Fruit fly (Drosophila melanogaster) whole organism, embryonic: ENCODE measurements around the gene CG15282.

ENCODE experiments used
- BEAF-32 ChIP-seq: fragments of 200-800 bp; sonication (Bioruptor generic); optimal IDR thresholded peaks from 3 replicates; lab custom pipeline; 2017; ENCODE audit warnings: missing biosample characterization, missing genetic modification characterization, mild to moderate bottlenecking, moderate library complexity, missing genetic modification reagents
- CG10267 ChIP-seq: fragments of 200-800 bp; sonication (Bioruptor generic); optimal IDR thresholded peaks from 2 replicates; lab custom pipeline; 2018; ENCODE audit warnings: missing biosample characterization, mild to moderate bottlenecking, missing genetic modification characterization, moderate library complexity
- CG10979 ChIP-seq: fragments of 200-800 bp; sonication (Bioruptor generic); optimal IDR thresholded peaks from 2 replicates; lab custom pipeline; 2018; ENCODE audit warnings: missing biosample characterization, mild to moderate bottlenecking, missing genetic modification characterization, moderate library complexity
- CG11504 ChIP-seq: fragments of 200-800 bp; sonication (Bioruptor generic); optimal IDR thresholded peaks from 3 replicates; lab custom pipeline; 2019; ENCODE audit warnings: missing biosample characterization, mild to moderate bottlenecking, missing genetic modification characterization, moderate library complexity
- CG11560 ChIP-seq: fragments of 200-800 bp; sonication (Bioruptor generic); IDR thresholded peaks from 3 replicates; pipeline ENCODE4 v1.3.6; 2022; ENCODE audit warnings: missing biosample characterization, missing genetic modification characterization
- CG13775 ChIP-seq: fragments of 200-800 bp; sonication (Bioruptor generic); optimal IDR thresholded peaks from 3 replicates; lab custom pipeline; 2017; ENCODE audit warnings: missing biosample characterization, mild to moderate bottlenecking, missing genetic modification characterization
- CG15073 ChIP-seq: fragments of 200-800 bp; sonication (Bioruptor generic); optimal IDR thresholded peaks from 2 replicates; lab custom pipeline; 2016; ENCODE audit warnings: missing biosample characterization, missing genetic modification characterization
- CG15514 ChIP-seq: fragments of 200-800 bp; sonication (Bioruptor generic); optimal IDR thresholded peaks from 3 replicates; lab custom pipeline; 2017; ENCODE audit warnings: missing biosample characterization, missing genetic modification characterization, mild to moderate bottlenecking, moderate library complexity, missing genetic modification reagents
- CG15601 ChIP-seq: fragments of 200-800 bp; sonication (Bioruptor generic); optimal IDR thresholded peaks from 3 replicates; lab custom pipeline; 2019; ENCODE audit warnings: missing biosample characterization, mild to moderate bottlenecking, missing genetic modification characterization, moderate library complexity
- CG17829 ChIP-seq: fragments of 200-800 bp; optimal IDR thresholded peaks from 2 replicates; lab custom pipeline; 2019; ENCODE audit warnings: missing biosample characterization, mild to moderate bottlenecking, missing genetic modification characterization, moderate library complexity
- CG18476 ChIP-seq: fragments of 200-800 bp; sonication (Bioruptor generic); optimal IDR thresholded peaks from 2 replicates; lab custom pipeline; 2016; ENCODE audit warnings: missing biosample characterization, mild to moderate bottlenecking, missing genetic modification characterization
- CG2199 ChIP-seq: fragments of 200-800 bp; sonication (Bioruptor generic); IDR thresholded peaks from 3 replicates; pipeline ENCODE4 v1.3.6; 2022; ENCODE audit warnings: missing biosample characterization, missing genetic modification characterization
- CG2712 ChIP-seq: fragments of 200-800 bp; optimal IDR thresholded peaks from 3 replicates; lab custom pipeline; 2019; ENCODE audit warnings: missing biosample characterization, mild to moderate bottlenecking, missing genetic modification characterization, moderate library complexity
- CG2875 ChIP-seq: fragments of 200-800 bp; sonication (Bioruptor generic); optimal IDR thresholded peaks from 2 replicates; lab custom pipeline; 2017; ENCODE audit warnings: missing biosample characterization, mild to moderate bottlenecking, missing genetic modification characterization, missing genetic modification reagents
- CG31441 ChIP-seq: fragments of 200-800 bp; sonication (Bioruptor generic); IDR thresholded peaks from 2 replicates; pipeline ENCODE4 v1.3.6; 2022; ENCODE audit warnings: missing biosample characterization, missing genetic modification characterization
- CG34224 ChIP-seq: fragments of 200-800 bp; sonication (Bioruptor generic); IDR thresholded peaks from 3 replicates; pipeline ENCODE4 v1.3.6; 2022; ENCODE audit warnings: missing biosample characterization, missing genetic modification characterization; ENCODE audit not compliant: partially characterized antibody
- CG6854 ChIP-seq: fragments of 200-800 bp; sonication (Bioruptor generic); optimal IDR thresholded peaks from 3 replicates; lab custom pipeline; 2017; ENCODE audit warnings: missing biosample characterization, mild to moderate bottlenecking, missing genetic modification characterization
- CG8388 ChIP-seq: fragments of 200-800 bp; sonication (Bioruptor generic); optimal IDR thresholded peaks from 2 replicates; lab custom pipeline; 2019; ENCODE audit warnings: missing biosample characterization, mild to moderate bottlenecking, missing genetic modification characterization, moderate library complexity
- CG8924 ChIP-seq: fragments of 200-800 bp; optimal IDR thresholded peaks from 3 replicates; lab custom pipeline; 2019; ENCODE audit warnings: missing biosample characterization, mild to moderate bottlenecking, missing genetic modification characterization, moderate library complexity
- D19A ChIP-seq: fragments of 200-800 bp; optimal IDR thresholded peaks from 3 replicates; lab custom pipeline; 2019; ENCODE audit warnings: missing biosample characterization, mild to moderate bottlenecking, missing genetic modification characterization, moderate library complexity
- Eip74EF ChIP-seq, 2 experiments: fragments of 200-800 bp in 1 of 2; fragments of >200 bp in 1 of 2; sonication (Bioruptor generic) in 1 of 2; optimal IDR thresholded peaks; 2 replicates each; lab custom pipeline; 2017 to 2019; ENCODE audit warnings: missing biosample characterization in 2 of 2, missing genetic modification characterization in 2 of 2, mild to moderate bottlenecking in 1 of 2, moderate library complexity in 1 of 2
- Gug ChIP-seq: fragments of 200-800 bp; sonication (Bioruptor generic); IDR thresholded peaks from 4 replicates; pipeline ENCODE4 v1.3.6; 2022; ENCODE audit warnings: missing biosample characterization, missing genetic modification characterization
- H2.0 ChIP-seq: fragments of 200-800 bp; sonication (Bioruptor generic); IDR thresholded peaks from 2 replicates; pipeline ENCODE4 v1.3.6; 2022; ENCODE audit warnings: missing biosample characterization, missing genetic modification characterization
- HHEX ChIP-seq: fragments of 200-800 bp; sonication (Bioruptor generic); optimal IDR thresholded peaks from 3 replicates; lab custom pipeline; 2017; ENCODE audit warnings: missing biosample characterization, mild to moderate bottlenecking, missing genetic modification characterization, missing genetic modification reagents
- Kr ChIP-seq: fragments of 200-800 bp; sonication (Bioruptor generic); optimal IDR thresholded peaks from 2 replicates; lab custom pipeline; 2017; ENCODE audit warnings: missing biosample characterization, mild to moderate bottlenecking, missing genetic modification characterization
- Oli ChIP-seq: fragments of 200-800 bp; sonication (Bioruptor generic); optimal IDR thresholded peaks from 2 replicates; lab custom pipeline; 2018; ENCODE audit warnings: missing biosample characterization, mild to moderate bottlenecking, missing genetic modification characterization, moderate library complexity
- Spps ChIP-seq: fragments of 200-800 bp; sonication (Bioruptor generic); optimal IDR thresholded peaks from 2 replicates; lab custom pipeline; 2018; ENCODE audit warnings: missing biosample characterization, mild to moderate bottlenecking, missing genetic modification characterization
- Ssrp ChIP-seq: fragments of 200-800 bp; sonication (Bioruptor generic); optimal IDR thresholded peaks from 2 replicates; lab custom pipeline; 2018; ENCODE audit warnings: missing biosample characterization, mild to moderate bottlenecking, missing genetic modification characterization, moderate library complexity
- bowl ChIP-seq: fragments of 200-800 bp; sonication (Bioruptor generic); IDR thresholded peaks from 2 replicates; pipeline ENCODE4 v1.3.6; 2022; ENCODE audit warnings: missing biosample characterization, missing genetic modification characterization
- chif ChIP-seq, 2 experiments: fragments of 200-800 bp; sonication (Bioruptor generic); optimal IDR thresholded peaks; 3 replicates each; lab custom pipeline; 2016; ENCODE audit warnings: missing biosample characterization in 2 of 2, missing genetic modification characterization in 2 of 2
- croc ChIP-seq: fragments of 200-800 bp; sonication (Bioruptor generic); conservative IDR thresholded peaks from 3 replicates; pipeline ENCODE4 v1.3.6; 2022; ENCODE audit warnings: missing biosample characterization, missing genetic modification characterization
- dan ChIP-seq: fragments of 200-800 bp; sonication (Bioruptor generic); IDR thresholded peaks from 2 replicates; pipeline ENCODE4 v1.3.6; 2022; ENCODE audit warnings: missing biosample characterization, missing genetic modification characterization
- dmrt11E ChIP-seq: fragments of 200-800 bp; sonication (Bioruptor generic); optimal IDR thresholded peaks from 3 replicates; lab custom pipeline; 2018; ENCODE audit warnings: missing biosample characterization, mild to moderate bottlenecking, missing genetic modification characterization, moderate library complexity
- dmrt99B ChIP-seq: fragments of 200-800 bp; sonication (Bioruptor generic); optimal IDR thresholded peaks from 2 replicates; lab custom pipeline; 2018; ENCODE audit warnings: missing biosample characterization, mild to moderate bottlenecking, missing genetic modification characterization, moderate library complexity
- fd96Cb ChIP-seq: fragments of 200-800 bp; sonication (Bioruptor generic); optimal IDR thresholded peaks from 2 replicates; lab custom pipeline; 2018; ENCODE audit warnings: missing biosample characterization, mild to moderate bottlenecking, missing genetic modification characterization, moderate library complexity
- ftz-f1 ChIP-seq: fragments of 200-800 bp; sonication (Bioruptor generic); optimal IDR thresholded peaks from 2 replicates; lab custom pipeline; 2016; ENCODE audit warnings: missing biosample characterization, missing genetic modification characterization
- hb ChIP-seq: fragments of 200-800 bp; sonication (Bioruptor generic); IDR thresholded peaks from 3 replicates; pipeline ENCODE4 v1.3.6; 2022; ENCODE audit warnings: missing biosample characterization, missing genetic modification characterization; ENCODE audit not compliant: partially characterized antibody
- ind ChIP-seq: fragments of 200-800 bp; sonication (Bioruptor generic); optimal IDR thresholded peaks from 3 replicates; lab custom pipeline; 2016; ENCODE audit warnings: missing biosample characterization, missing genetic modification characterization
- scrt ChIP-seq: fragments of 200-800 bp; sonication (Bioruptor generic); optimal IDR thresholded peaks from 2 replicates; lab custom pipeline; 2018; ENCODE audit warnings: missing biosample characterization, mild to moderate bottlenecking, missing genetic modification characterization, moderate library complexity
- sens ChIP-seq: fragments of 200-800 bp; sonication (Bioruptor generic); peaks from one replicate; lab custom pipeline; 2016; ENCODE audit warnings: missing biosample characterization, missing genetic modification characterization
- tgo ChIP-seq: fragments of 200-800 bp; sonication (Bioruptor generic); IDR thresholded peaks from 3 replicates; pipeline ENCODE4 v1.3.6; 2022; ENCODE audit warnings: missing biosample characterization, missing genetic modification characterization
- tio ChIP-seq: fragments of 200-800 bp; sonication (Bioruptor generic); optimal IDR thresholded peaks from 2 replicates; lab custom pipeline; 2017; ENCODE audit warnings: missing biosample characterization, missing genetic modification characterization, inconsistent platforms
- zf30C ChIP-seq: fragments of 200-800 bp; sonication (Bioruptor generic); optimal IDR thresholded peaks from 3 replicates; lab custom pipeline; 2018; ENCODE audit warnings: missing biosample characterization, mild to moderate bottlenecking, missing genetic modification characterization

CG15282 gene

dm6 chr2L:14688922-14689711 lies 23.2 kb upstream of the CG15282 start, which contains the start of gene osp (continued):
- no peak; the same call in 1 of the 3 replicates for TF ChIP-seq CG11560 (tag; lab: Robert Waterston, UW)
- TF ChIP-seq CG8388 (GFP tag; lab: Kevin White, UChicago), result peak; percentile 99
- peak; percentile 95 for TF ChIP-seq CG6854 (GFP tag; lab: Kevin White, UChicago)
- TF ChIP-seq HHEX (GFP tag; lab: Kevin White, UChicago), result peak; percentile 97
- TF ChIP-seq zf30C, result peak; percentile 5
- peak; percentile 84 for TF ChIP-seq Gug (GFP tag; lab: Robert Waterston, UW)
- TF ChIP-seq tgo (GFP tag; lab: Robert Waterston, UW), result peak; percentile 99
- TF ChIP-seq Oli (tag; lab: Kevin White, UChicago), result peak; percentile 98
- TF ChIP-seq CG15601 (tag; lab: Kevin White, UChicago), result peak; percentile 98
- TF ChIP-seq tio (GFP tag; lab: Kevin White, UChicago), result peak; percentile 89
- peak; percentile 98 for TF ChIP-seq Ssrp (tag; lab: Kevin White, UChicago)
- TF ChIP-seq dan, result no peak
- peak; percentile 95 for TF ChIP-seq CG13775 (GFP tag; lab: Kevin White, UChicago)
- TF ChIP-seq CG34224 (GFP tag; lab: Robert Waterston, UW), result peak; percentile 42; the same call in 2 of the 3 replicates

- TF ChIP-seq CG11504 (tag; lab: Kevin White, UChicago) (peak; percentile 99), scrt (GFP tag; lab: Kevin White, UChicago) (peak; percentile 83), CG2199 (GFP tag; lab: Robert Waterston, UW) (0 out of 3 replicates have a peak, but pooled peaks have one; percentile 77), CG15514 (GFP tag; lab: Kevin White, UChicago) (no peak), D19A (tag; lab: Kevin White, UChicago) (peak; percentile 29)
Measured at dm6 chr2L:14690285-14690684, 22.0 kb upstream of the CG15282 start.

- no peak for TF ChIP-seq ind (GFP tag; lab: Kevin White, UChicago)
- 0 out of 2 replicates have a peak, but pooled peaks have one; percentile 33 for TF ChIP-seq CG31441
- TF ChIP-seq hb (GFP tag; lab: Robert Waterston, UW), result no peak
- no peak for TF ChIP-seq CG15073 (GFP tag; lab: Kevin White, UChicago)
- peak; percentile 80 for TF ChIP-seq sens
- peak in 1 of 2 experiments; percentile 15 for TF ChIP-seq chif (GFP tag; optimal IDR thresholded peaks at IDR 0.05; lab: Kevin White, UChicago)
- TF ChIP-seq CG10267 (tag; lab: Kevin White, UChicago), result peak; percentile 59
- peak; percentile 85 for TF ChIP-seq dmrt11E (tag; lab: Kevin White, UChicago)
- TF ChIP-seq CG18476 (GFP tag; lab: Kevin White, UChicago), result no peak
- TF ChIP-seq BEAF-32, result no peak
- no peak for TF ChIP-seq ftz-f1 (GFP tag; lab: Kevin White, UChicago)
- TF ChIP-seq CG17829 (tag; lab: Kevin White, UChicago), result peak; percentile 24
- no peak for TF ChIP-seq H2.0 (GFP tag; lab: Robert Waterston, UW)
- peak; percentile 15 for TF ChIP-seq Spps (tag; lab: Kevin White, UChicago)
- peak; percentile 70 for TF ChIP-seq CG10979 (tag; lab: Kevin White, UChicago)
- TF ChIP-seq dmrt99B (tag; lab: Kevin White, UChicago), result peak; percentile 18
- peak; percentile 51 for TF ChIP-seq fd96Cb (tag; lab: Kevin White, UChicago)
- TF ChIP-seq croc (GFP tag; lab: Robert Waterston, UW), result 0 out of 3 replicates have a peak, but pooled peaks have one; percentile 29
- TF ChIP-seq CG13775 (GFP tag; lab: Kevin White, UChicago), result peak; percentile 6
- peak; percentile 30 for TF ChIP-seq CG8924 (tag; lab: Kevin White, UChicago)
- TF ChIP-seq bowl, result no peak
- TF ChIP-seq CG2875 (GFP tag; lab: Kevin White, UChicago), result peak; percentile 7
- TF ChIP-seq Ssrp (tag; lab: Kevin White, UChicago), result peak; percentile 20
- TF ChIP-seq CG2199 (GFP tag; lab: Robert Waterston, UW), result 0 out of 3 replicates have a peak, but pooled peaks have one; percentile 18
- no peak for TF ChIP-seq Eip74EF (GFP tag; optimal IDR thresholded peaks at IDR 0.05; lab: Kevin White, UChicago)
- TF ChIP-seq D19A (tag; lab: Kevin White, UChicago), result peak; percentile 38
- TF ChIP-seq CG2712 (tag; lab: Kevin White, UChicago), result peak; percentile 64
- TF ChIP-seq Kr, result peak; percentile 54
Measured at dm6 chr2L:14690791-14691190, 21.5 kb upstream of the CG15282 start.
